Worm (Caenorhabditis elegans): ENCODE measurements around the gene srz-59.

Gene srz-59

ce11 chrIV:14119327-14119726, 12.5 kb upstream of the srz-59 start:
- TF ChIP-seq nhr-129 (tag; optimal IDR thresholded peaks at IDR 0.05) (no peak), unc-62 (GFP tag; optimal IDR thresholded peaks at IDR 0.05) (no peak), sma-3 (GFP tag; optimal IDR thresholded peaks at IDR 0.05) (no peak), dmd-4 (tag; optimal IDR thresholded peaks at IDR 0.05) (no peak), mdl-1 (tag; optimal IDR thresholded peaks at IDR 0.05) (no peak), lsy-2 (tag; optimal IDR thresholded peaks at IDR 0.05) (no peak), zag-1 (tag; optimal IDR thresholded peaks at IDR 0.05) (no peak), ceh-82 (tag; optimal IDR thresholded peaks at IDR 0.05) (no peak), aly-2 (tag; optimal IDR thresholded peaks at IDR 0.05) (no peak), ztf-11 (tag; optimal IDR thresholded peaks at IDR 0.05) (no peak), nhr-12 (tag; optimal IDR thresholded peaks at IDR 0.05) (no peak), mab-5 (tag; optimal IDR thresholded peaks at IDR 0.05) (no peak), crh-2 (tag; optimal IDR thresholded peaks at IDR 0.05) (no peak), fos-1 (tag; optimal IDR thresholded peaks at IDR 0.05) (no peak), R02D3.7 (tag; optimal IDR thresholded peaks at IDR 0.05) (no peak)

ce11 chrIV:14123956-14124355, 7.9 kb upstream of the srz-59 start, which contains the start of gene nkcc-1:
TSS of gene nkcc-1 (minus strand) at chrIV:14124056.
- TF ChIP-seq nhr-21 (tag; optimal IDR thresholded peaks at IDR 0.05), result no peak
- TF ChIP-seq skn-1 (tag; optimal IDR thresholded peaks at IDR 0.05), result no peak
- TF ChIP-seq ZK546.5 (tag; optimal IDR thresholded peaks at IDR 0.05), result no peak
- TF ChIP-seq peb-1 (tag; optimal IDR thresholded peaks at IDR 0.05), result no peak
- TF ChIP-seq zag-1 (tag; optimal IDR thresholded peaks at IDR 0.05), result no peak
- TF ChIP-seq nhr-10 (tag; optimal IDR thresholded peaks at IDR 0.05), result no peak
- TF ChIP-seq nhr-77 (tag; optimal IDR thresholded peaks at IDR 0.05), result no peak
- no peak for TF ChIP-seq sma-3 (GFP tag; optimal IDR thresholded peaks at IDR 0.05)
- TF ChIP-seq lin-13 (GFP tag; optimal IDR thresholded peaks at IDR 0.05), result no peak
- TF ChIP-seq nhr-23 (tag; optimal IDR thresholded peaks at IDR 0.05), result no peak
- TF ChIP-seq elt-3 (tag; optimal IDR thresholded peaks at IDR 0.05), result no peak
- no peak for TF ChIP-seq aly-2 (tag; optimal IDR thresholded peaks at IDR 0.05)
- no peak for TF ChIP-seq elt-1 (tag; optimal IDR thresholded peaks at IDR 0.05)
- TF ChIP-seq ztf-11 (tag; optimal IDR thresholded peaks at IDR 0.05), result no peak
- TF ChIP-seq ztf-4 (tag; optimal IDR thresholded peaks at IDR 0.05), result no peak
- TF ChIP-seq dmd-4 (tag; optimal IDR thresholded peaks at IDR 0.05), result no peak

ce11 chrIV:14127805-14128610, 3.9 kb upstream of the srz-59 start, which contains the start of gene H12I19.115:
TSS of gene H12I19.115 (minus strand) at chrIV:14127855.
- TF ChIP-seq lsy-2 (tag; optimal IDR thresholded peaks at IDR 0.05) (no peak), nhr-129 (tag; optimal IDR thresholded peaks at IDR 0.05) (peak; percentile 83), ztf-4 (tag; optimal IDR thresholded peaks at IDR 0.05) (no peak), C34F6.9 (tag; optimal IDR thresholded peaks at IDR 0.05) (peak; percentile 30), unc-55 (GFP tag; optimal IDR thresholded peaks at IDR 0.05) (peak; percentile 15), mbf-1 (tag; optimal IDR thresholded peaks at IDR 0.05) (no peak)

ce11 chrIV:14129091-14129490, 2.8 kb upstream of the srz-59 start, which contains the start of gene srz-42:
TSS of gene srz-42 (plus strand) at chrIV:14129391.
- TF ChIP-seq nhr-10 (tag; optimal IDR thresholded peaks at IDR 0.05), result no peak
- TF ChIP-seq egl-27 (tag; optimal IDR thresholded peaks at IDR 0.05), result no peak
- no peak for TF ChIP-seq aly-2 (tag; optimal IDR thresholded peaks at IDR 0.05)
- TF ChIP-seq unc-55 (GFP tag; optimal IDR thresholded peaks at IDR 0.05), result no peak
- TF ChIP-seq mbf-1 (tag; optimal IDR thresholded peaks at IDR 0.05), result no peak
- no peak for TF ChIP-seq R02D3.7 (tag; optimal IDR thresholded peaks at IDR 0.05)
- TF ChIP-seq ama-1 (optimal IDR thresholded peaks at IDR 0.05), result no peak
- no peak for TF ChIP-seq elt-1 (tag; optimal IDR thresholded peaks at IDR 0.05)
- TF ChIP-seq blmp-1 (tag; optimal IDR thresholded peaks at IDR 0.05; ENCODE audit: insufficient read depth), result no peak
- no peak for TF ChIP-seq nhr-23 (tag; optimal IDR thresholded peaks at IDR 0.05)
- no peak for TF ChIP-seq C34F6.9 (tag; optimal IDR thresholded peaks at IDR 0.05)
- TF ChIP-seq elt-3 (tag; optimal IDR thresholded peaks at IDR 0.05), result no peak
- no peak for TF ChIP-seq crh-2 (tag; optimal IDR thresholded peaks at IDR 0.05)
- no peak for TF ChIP-seq nhr-11 (tag; optimal IDR thresholded peaks at IDR 0.05)

- no peak for TF ChIP-seq sma-3 (GFP tag; optimal IDR thresholded peaks at IDR 0.05)
- no peak for TF ChIP-seq snpc-4 (tag; optimal IDR thresholded peaks at IDR 0.05)
- no peak for TF ChIP-seq ceh-82 (tag; optimal IDR thresholded peaks at IDR 0.05)
- TF ChIP-seq nhr-77 (tag; optimal IDR thresholded peaks at IDR 0.05), result no peak
- TF ChIP-seq nhr-237 (tag; optimal IDR thresholded peaks at IDR 0.05), result no peak
- TF ChIP-seq C34F6.9 (tag; optimal IDR thresholded peaks at IDR 0.05), result no peak
- TF ChIP-seq nhr-11 (tag; optimal IDR thresholded peaks at IDR 0.05), result no peak
- TF ChIP-seq R02D3.7 (tag; optimal IDR thresholded peaks at IDR 0.05), result no peak
- no peak for TF ChIP-seq crh-2 (tag; optimal IDR thresholded peaks at IDR 0.05)
- TF ChIP-seq ztf-4 (tag; optimal IDR thresholded peaks at IDR 0.05), result no peak
- no peak for TF ChIP-seq nhr-25 (tag; optimal IDR thresholded peaks at IDR 0.05)
- no peak for TF ChIP-seq F13H6.1 (tag; optimal IDR thresholded peaks at IDR 0.05)
- TF ChIP-seq unc-62 (GFP tag; optimal IDR thresholded peaks at IDR 0.05), result no peak
These were observed 1.5 kb downstream of the srz-59 start for ce11 chrIV:14133400-14133799.
